Worm (Caenorhabditis elegans): ENCODE results near the gene B0285.3.

The B0285.3 gene

ce11 chrIII:4332543-4333042 lies 10.5 kb downstream of the B0285.3 start, which contains the start of gene cdk-12 (continued):
- TF ChIP-seq nhr-42 (GFP tag; IDR thresholded peaks at IDR 0.05), result no peak
- TF ChIP-seq jun-1 (tag; optimal IDR thresholded peaks at IDR 0.05), result no peak
- no peak for TF ChIP-seq dmd-6 (GFP tag; IDR thresholded peaks at IDR 0.05)
- no peak for TF ChIP-seq snpc-1.2 (GFP tag; IDR thresholded peaks at IDR 0.05)
- no peak for TF ChIP-seq fos-1 (tag; optimal IDR thresholded peaks at IDR 0.05)
- TF ChIP-seq nhr-10 (tag; optimal IDR thresholded peaks at IDR 0.05), result no peak
- no peak for TF ChIP-seq ceh-32 (tag; optimal IDR thresholded peaks at IDR 0.05; ENCODE audit: poor library complexity)
- no peak for TF ChIP-seq nhr-111 (GFP tag; optimal IDR thresholded peaks at IDR 0.05)
- TF ChIP-seq fkh-10 (GFP tag; optimal IDR thresholded peaks at IDR 0.05), result no peak
- no peak for TF ChIP-seq ztf-7 (tag; optimal IDR thresholded peaks at IDR 0.05)
- no peak for TF ChIP-seq Y5F2A.4 (GFP tag; optimal IDR thresholded peaks at IDR 0.05)
- no peak for TF ChIP-seq lin-15B (tag; optimal IDR thresholded peaks at IDR 0.05)

DNA sequence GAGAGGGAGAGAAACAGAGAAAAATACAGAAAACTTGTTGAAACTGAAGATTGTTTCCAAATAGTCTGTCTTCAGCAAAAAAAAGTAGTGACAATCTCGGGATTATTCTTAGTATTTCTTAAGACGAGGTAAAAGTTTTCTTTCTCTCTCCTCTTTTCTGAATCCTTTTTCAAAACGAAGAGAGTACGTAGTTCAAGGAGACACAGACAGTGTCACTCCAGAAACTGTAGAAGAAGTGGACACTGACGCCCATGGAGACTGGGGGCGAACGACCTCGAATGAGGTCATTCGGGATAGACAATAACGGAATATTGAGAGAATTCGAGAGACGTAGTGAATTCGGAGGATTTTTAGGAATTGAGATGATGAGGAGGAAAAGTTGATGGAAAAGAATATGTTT lies 12.2 kb downstream of the B0285.3 start, which contains the start of gene gly-6:
Gene gly-6 (minus strand): TSS at position 245 of the 400 bp plus-strand sequence.
- TF ChIP-seq skn-1 (tag; optimal IDR thresholded peaks at IDR 0.05), result no peak
- no peak for TF ChIP-seq ceh-32 (tag; optimal IDR thresholded peaks at IDR 0.05; ENCODE audit: poor library complexity)
- TF ChIP-seq nhr-6 (tag; optimal IDR thresholded peaks at IDR 0.05), result no peak
- TF ChIP-seq hlh-30 (tag; optimal IDR thresholded peaks at IDR 0.05; ENCODE audit: insufficient read depth), result no peak
- no peak for TF ChIP-seq F49E8.2 (tag; optimal IDR thresholded peaks at IDR 0.05; ENCODE audit: borderline replicate concordance)
- TF ChIP-seq mdt-29 (GFP tag; IDR thresholded peaks at IDR 0.05), result no peak
- TF ChIP-seq ceh-20 (GFP tag; IDR thresholded peaks at IDR 0.05), result no peak
- no peak for TF ChIP-seq dve-1 (tag; optimal IDR thresholded peaks at IDR 0.05; ENCODE audit: insufficient read depth)
- no peak for TF ChIP-seq php-3 (GFP tag; IDR thresholded peaks at IDR 0.05)
- no peak for TF ChIP-seq madf-9 (GFP tag; conservative IDR thresholded peaks at IDR 0.05)

- TF ChIP-seq hlh-11 (tag; optimal IDR thresholded peaks at IDR 0.05), result peak; percentile 10
- TF ChIP-seq F10B5.3 (tag; optimal IDR thresholded peaks at IDR 0.05), result no peak
- peak in 1 of 2 experiments; percentile 17 for TF ChIP-seq unc-62 (GFP tag; optimal IDR thresholded peaks at IDR 0.05 in 1 of 2)
- TF ChIP-seq unc-62 (tag; optimal IDR thresholded peaks at IDR 0.05), result no peak
- peak; percentile 8 for TF ChIP-seq aha-1 (tag)
- no peak for TF ChIP-seq F37D6.2 (tag; optimal IDR thresholded peaks at IDR 0.05)
- peak; percentile 65 for TF ChIP-seq nhr-28 (tag; optimal IDR thresholded peaks at IDR 0.05)
- no peak for TF ChIP-seq unc-130 (GFP tag; optimal IDR thresholded peaks at IDR 0.05)
- peak in 1 of 2 experiments; percentile 15 for TF ChIP-seq mdl-1 (tag; optimal IDR thresholded peaks at IDR 0.05)
- peak; percentile 42 for TF ChIP-seq mxl-3 (GFP tag; optimal IDR thresholded peaks at IDR 0.05)
Measured at ce11 chrIII:4328208-4328987, 14.7 kb downstream of the B0285.3 start.

ce11 chrIII:4323859-4324258 lies 19.3 kb downstream of the B0285.3 start, which contains the start of gene H38K22.9:
TSS of gene H38K22.9 (plus strand) at chrIII:4324159.
- no peak for TF ChIP-seq dmd-8 (GFP tag; IDR thresholded peaks at IDR 0.05)
- TF ChIP-seq ceh-62 (tag; optimal IDR thresholded peaks at IDR 0.05), result no peak
- TF ChIP-seq nhr-28 (tag; optimal IDR thresholded peaks at IDR 0.05), result no peak
- no peak for TF ChIP-seq ZK546.5 (tag; optimal IDR thresholded peaks at IDR 0.05)
- no peak for TF ChIP-seq snpc-1.2 (GFP tag; IDR thresholded peaks at IDR 0.05)
- no peak for TF ChIP-seq nhr-25 (tag; optimal IDR thresholded peaks at IDR 0.05; ENCODE audit: borderline replicate concordance, insufficient read depth)
- TF ChIP-seq nhr-42 (GFP tag; IDR thresholded peaks at IDR 0.05), result no peak
- TF ChIP-seq nhr-111 (GFP tag; optimal IDR thresholded peaks at IDR 0.05), result no peak
- TF ChIP-seq snpc-4 (tag; optimal IDR thresholded peaks at IDR 0.05), result no peak
- no peak for TF ChIP-seq nhr-11 (tag; optimal IDR thresholded peaks at IDR 0.05)
- no peak for TF ChIP-seq ceh-20 (GFP tag; IDR thresholded peaks at IDR 0.05)

All from whole organism, L4 larva.